Fruit fly (Drosophila melanogaster) Kc167 (cell line): ENCODE measurements around the gene Rox8.

Source experiments
- insv ChIP-seq: fragments of >200 bp; optimal IDR thresholded peaks from 3 replicates; lab custom pipeline; 2018; ENCODE audit warnings: missing external identifiers
- psq ChIP-seq: fragments of >200 bp; optimal IDR thresholded peaks from 2 replicates; lab custom pipeline; 2017; ENCODE audit warnings: missing external identifiers
- ttk ChIP-seq: sonication (Bioruptor generic); optimal IDR thresholded peaks from 2 replicates; lab custom pipeline; 2017; ENCODE audit warnings: missing external identifiers

dm6 chr3R:24021895-24022294 lies 26.2 kb downstream of the Rox8 start:
- TF ChIP-seq psq (lab: Kevin White, UChicago), result no peak
- TF ChIP-seq insv, result no peak
- TF ChIP-seq ttk (lab: Kevin White, UChicago), result no peak
